Worm (Caenorhabditis elegans): ENCODE measurements around the gene K02A6.3.

ce11 chrX:8252293-8252692 lies 20.6 kb upstream of the K02A6.3 start, which contains the start of gene M60.6:
- TF ChIP-seq nhr-11 (tag; optimal IDR thresholded peaks at IDR 0.05) (no peak), nhr-76 (tag; optimal IDR thresholded peaks at IDR 0.05) (no peak), lin-39 (tag; optimal IDR thresholded peaks at IDR 0.05) (no peak), isw-1 (GFP tag; IDR thresholded peaks at IDR 0.05) (peak; percentile 21; the same call in 1 of the 2 replicates), mdl-1 (tag; optimal IDR thresholded peaks at IDR 0.05) (peak in 1 of 2 experiments; percentile 30), sptf-1 (tag; optimal IDR thresholded peaks at IDR 0.05) (no peak), mep-1 (tag; optimal IDR thresholded peaks at IDR 0.05) (peak; percentile 64), ces-1 (GFP tag; optimal IDR thresholded peaks at IDR 0.05) (no peak), F16B12.6 (tag; optimal IDR thresholded peaks at IDR 0.05) (no peak), dpl-1 (GFP tag; optimal IDR thresholded peaks at IDR 0.05) (no peak), C16A3.4 (tag; optimal IDR thresholded peaks at IDR 0.05) (no peak), aly-2 (tag; optimal IDR thresholded peaks at IDR 0.05) (no peak), egl-27 (tag; optimal IDR thresholded peaks at IDR 0.05) (no peak), fos-1 (tag; optimal IDR thresholded peaks at IDR 0.05) (peak; percentile 16)

Measured in whole organism, L1 larva.